Worm (Caenorhabditis elegans): ENCODE measurements around the gene hpo-26.

hpo-26 gene

ce11 chrV:6559585-6559984 lies 26.7 kb upstream of the hpo-26 start:
- TF ChIP-seq attf-4 (tag; optimal IDR thresholded peaks at IDR 0.05) (no peak), saeg-2 (GFP tag; IDR thresholded peaks at IDR 0.05) (peak; percentile 10; the same call in 1 of the 2 replicates), hmg-1.1 (GFP tag; IDR thresholded peaks at IDR 0.05) (no peak), F37D6.2 (tag; optimal IDR thresholded peaks at IDR 0.05) (no peak), ama-1 (optimal IDR thresholded peaks at IDR 0.05) (no peak), dve-1 (tag; optimal IDR thresholded peaks at IDR 0.05; ENCODE audit: insufficient read depth) (no peak), unc-62 (GFP tag; optimal IDR thresholded peaks at IDR 0.05 in 1 of 2) (peak in 1 of 2 experiments; percentile 11), unc-62 (tag; optimal IDR thresholded peaks at IDR 0.05) (no peak), mep-1 (tag; optimal IDR thresholded peaks at IDR 0.05) (no peak), daf-19 (GFP tag; conservative IDR thresholded peaks at IDR 0.05) (no peak), sdz-12 (GFP tag; optimal IDR thresholded peaks at IDR 0.05) (no peak), lin-29 (GFP tag; IDR thresholded peaks at IDR 0.05) (no peak), lim-7 (GFP tag; IDR thresholded peaks at IDR 0.05) (peak; percentile 96), nhr-102 (tag; optimal IDR thresholded peaks at IDR 0.05) (no peak), vab-7 (GFP tag; IDR thresholded peaks at IDR 0.05) (no peak; the same call in 1 of the 2 replicates), ztf-7 (tag; optimal IDR thresholded peaks at IDR 0.05) (no peak), daf-16 (GFP tag; optimal IDR thresholded peaks at IDR 0.05) (peak in 1 of 2 experiments; percentile 76), daf-16 (tag; optimal IDR thresholded peaks at IDR 0.05) (peak; percentile 68), lir-3 (tag; optimal IDR thresholded peaks at IDR 0.05) (peak; percentile 39), php-3 (GFP tag; IDR thresholded peaks at IDR 0.05) (peak; percentile 74), lin-15B (tag; optimal IDR thresholded peaks at IDR 0.05) (no peak), Y105C5A.15 (GFP tag; IDR thresholded peaks at IDR 0.05) (0 out of 2 replicates have a peak, but pooled peaks have one; percentile 68), zfp-3 (GFP tag; conservative IDR thresholded peaks at IDR 0.05) (0 out of 2 replicates have a peak, but pooled peaks have one; percentile 65), dpl-1 (GFP tag; optimal IDR thresholded peaks at IDR 0.05) (no peak), ceh-82 (tag; optimal IDR thresholded peaks at IDR 0.05) (no peak), set-16 (GFP tag; IDR thresholded peaks at IDR 0.05) (no peak), R02D3.7 (tag; optimal IDR thresholded peaks at IDR 0.05) (no peak), ZK546.5 (tag; optimal IDR thresholded peaks at IDR 0.05) (no peak), dmd-6 (GFP tag; IDR thresholded peaks at IDR 0.05) (no peak; the same call in none of the 2 replicates), mes-2 (tag; optimal IDR thresholded peaks at IDR 0.05; ENCODE audit: poor library complexity, severe bottlenecking) (no peak), egl-43 (GFP tag; IDR thresholded peaks at IDR 0.05) (no peak), F49E8.2 (tag; optimal IDR thresholded peaks at IDR 0.05; ENCODE audit: borderline replicate concordance) (no peak), spr-3 (GFP tag; optimal IDR thresholded peaks at IDR 0.05) (peak; percentile 67), zip-11 (GFP tag; IDR thresholded peaks at IDR 0.05) (no peak), dmd-9 (GFP tag; IDR thresholded peaks at IDR 0.05) (peak; percentile 67; the same call in 1 of the 2 replicates), zfp-2 (tag; optimal IDR thresholded peaks at IDR 0.05) (peak; percentile 30), Y75B8A.6 (GFP tag; IDR thresholded peaks at IDR 0.05) (no peak), pqm-1 (tag; optimal IDR thresholded peaks at IDR 0.05) (no peak), nhr-77 (tag; optimal IDR thresholded peaks at IDR 0.05) (no peak), ceh-28 (tag; optimal IDR thresholded peaks at IDR 0.05) (no peak), lin-38 (GFP tag; IDR thresholded peaks at IDR 0.05) (no peak; the same call in none of the 2 replicates), Y5F2A.4 (GFP tag; optimal IDR thresholded peaks at IDR 0.05) (peak; percentile 53), fkh-10 (GFP tag; optimal IDR thresholded peaks at IDR 0.05) (no peak), duxl-1 (tag; optimal IDR thresholded peaks at IDR 0.05; ENCODE audit: poor library complexity) (no peak), nhr-11 (tag; optimal IDR thresholded peaks at IDR 0.05) (no peak), ZK337.2 (GFP tag; IDR thresholded peaks at IDR 0.05) (no peak; the same call in 1 of the 2 replicates), lin-13 (GFP tag; optimal IDR thresholded peaks at IDR 0.05) (no peak), rbr-2 (tag; optimal IDR thresholded peaks at IDR 0.05) (peak; percentile 44), nhr-42 (GFP tag; IDR thresholded peaks at IDR 0.05) (no peak), nhr-111 (GFP tag; optimal IDR thresholded peaks at IDR 0.05) (no peak), unc-130 (GFP tag; optimal IDR thresholded peaks at IDR 0.05) (peak; percentile 3), daf-12 (tag; optimal IDR thresholded peaks at IDR 0.05) (no peak)
